Fruit fly (Drosophila melanogaster): ENCODE results near the gene CG15564.

CG15564 gene

dm6 chr3R:31195695-31196113 is 39.5 kb downstream of the CG15564 start, which contains the start of gene mesh (continued):
- no peak for TF ChIP-seq Optix (GFP tag; IDR thresholded peaks at IDR 0.05)
- peak; percentile 65 for TF ChIP-seq lab (GFP tag; optimal IDR thresholded peaks at IDR 0.05)
- TF ChIP-seq CG7963 (GFP tag; IDR thresholded peaks at IDR 0.05; ENCODE audit: partially characterized antibody), result no peak
- TF ChIP-seq H15 (GFP tag; IDR thresholded peaks at IDR 0.05), result no peak
- TF ChIP-seq Deaf1 (tag; optimal IDR thresholded peaks at IDR 0.05), result peak; percentile 47
- no peak; the same call in 1 of the 2 replicates for TF ChIP-seq Adf1 (GFP tag; IDR thresholded peaks at IDR 0.05)
- TF ChIP-seq croc (GFP tag; conservative IDR thresholded peaks at IDR 0.05), result no peak
- peak in 1 of 2 experiments; percentile 30 for TF ChIP-seq Trl (optimal IDR thresholded peaks at IDR 0.05)
- TF ChIP-seq Trl (GFP tag; optimal IDR thresholded peaks at IDR 0.05), result no peak
- TF ChIP-seq CG14050 (GFP tag; IDR thresholded peaks at IDR 0.05), result no peak
- peak; percentile 26 for TF ChIP-seq caup (GFP tag; optimal IDR thresholded peaks at IDR 0.05; ENCODE audit: severe bottlenecking)
- TF ChIP-seq sima (GFP tag; optimal IDR thresholded peaks at IDR 0.05), result no peak
- TF ChIP-seq Scr (GFP tag; IDR thresholded peaks at IDR 0.05; ENCODE audit: partially characterized antibody), result 0 out of 2 replicates have a peak, but pooled peaks have one; percentile 9
- TF ChIP-seq ATbp (GFP tag; optimal IDR thresholded peaks at IDR 0.05), result peak; percentile 19
- TF ChIP-seq ato (GFP tag; IDR thresholded peaks at IDR 0.05; ENCODE audit: partially characterized antibody), result no peak
- peak; percentile 29 for TF ChIP-seq Fer1 (GFP tag; optimal IDR thresholded peaks at IDR 0.05)
- TF ChIP-seq sug (tag; optimal IDR thresholded peaks at IDR 0.05), result peak; percentile 23
- no peak for TF ChIP-seq kni (GFP tag; optimal IDR thresholded peaks at IDR 0.05)
- no peak for TF ChIP-seq otp (GFP tag; IDR thresholded peaks at IDR 0.05)
- peak; percentile 9; the same call in 1 of the 2 replicates for TF ChIP-seq CG13287 (GFP tag; IDR thresholded peaks at IDR 0.05; ENCODE audit: partially characterized antibody)
- TF ChIP-seq GATAe (GFP tag; conservative IDR thresholded peaks at IDR 0.05), result peak; percentile 97

- no peak for TF ChIP-seq CG13424 (tag; optimal IDR thresholded peaks at IDR 0.05)
- no peak for TF ChIP-seq CG18262 (tag; optimal IDR thresholded peaks at IDR 0.05)
- no peak for TF ChIP-seq Hmr (GFP tag; optimal IDR thresholded peaks at IDR 0.05)
- TF ChIP-seq toy (GFP tag; IDR thresholded peaks at IDR 0.05), result no peak
- no peak for TF ChIP-seq CG13624 (GFP tag; optimal IDR thresholded peaks at IDR 0.05)
- TF ChIP-seq Trl (optimal IDR thresholded peaks at IDR 0.05), result peak; percentile 18 to 63
- no peak for TF ChIP-seq Trl (GFP tag; optimal IDR thresholded peaks at IDR 0.05)
- no peak for TF ChIP-seq wek (GFP tag; optimal IDR thresholded peaks at IDR 0.05)
- TF ChIP-seq so (GFP tag; IDR thresholded peaks at IDR 0.05), result no peak
- TF ChIP-seq Stat92E (GFP tag; optimal IDR thresholded peaks at IDR 0.05), result no peak
- TF ChIP-seq eve (GFP tag; optimal IDR thresholded peaks at IDR 0.05), result peak in 1 of 2 experiments; percentile 45
- TF ChIP-seq wdn (GFP tag; IDR thresholded peaks at IDR 0.05), result no peak
- TF ChIP-seq sc (optimal IDR thresholded peaks at IDR 0.05), result no peak
- no peak for TF ChIP-seq sc (GFP tag; optimal IDR thresholded peaks at IDR 0.05)
- TF ChIP-seq CG9215 (GFP tag; IDR thresholded peaks at IDR 0.05), result no peak
- peak; percentile 15 for TF ChIP-seq CG12769 (tag; optimal IDR thresholded peaks at IDR 0.05)
- TF ChIP-seq mirr (GFP tag; optimal IDR thresholded peaks at IDR 0.05), result peak; percentile 20
- TF ChIP-seq CG13894 (tag; optimal IDR thresholded peaks at IDR 0.05), result peak; percentile 46
- no peak for TF ChIP-seq CG2889 (GFP tag; IDR thresholded peaks at IDR 0.05)
- TF ChIP-seq CG15696 (tag; optimal IDR thresholded peaks at IDR 0.05), result no peak
- peak; percentile 56 for TF ChIP-seq sug (tag; optimal IDR thresholded peaks at IDR 0.05)
- TF ChIP-seq cas (GFP tag; IDR thresholded peaks at IDR 0.05), result no peak
- peak; percentile 15 for TF ChIP-seq grn (GFP tag; optimal IDR thresholded peaks at IDR 0.05)
- TF ChIP-seq sens (GFP tag), result no peak
- no peak for TF ChIP-seq Doc2 (GFP tag; IDR thresholded peaks at IDR 0.05)
- TF ChIP-seq CG17186 (GFP tag; optimal IDR thresholded peaks at IDR 0.05), result no peak
- 0 out of 2 replicates have a peak, but pooled peaks have one; percentile 13 for TF ChIP-seq crol (GFP tag; IDR thresholded peaks at IDR 0.05)
- TF ChIP-seq psq (GFP tag; optimal IDR thresholded peaks at IDR 0.05), result no peak
- peak; percentile 14 for TF ChIP-seq CG6813 (GFP tag; optimal IDR thresholded peaks at IDR 0.05)
- peak; percentile 52 for TF ChIP-seq exex (tag; optimal IDR thresholded peaks at IDR 0.05)
- TF ChIP-seq Asciz (GFP tag; optimal IDR thresholded peaks at IDR 0.05), result peak; percentile 11
- TF ChIP-seq sd (tag; optimal IDR thresholded peaks at IDR 0.05), result peak; percentile 88
Measured at dm6 chr3R:31194627-31195026, 40.5 kb downstream of the CG15564 start.

All from whole organism, embryonic.